Worm (Caenorhabditis elegans) whole organism, L4/young adult: Measurements from ENCODE around the gene bre-1.

Experiments
- W03F9.2 ChIP-seq: fragments of 150-350 bp; optimal IDR thresholded peaks from 2 replicates; lab custom pipeline; 2014; ENCODE audit warnings: missing biosample characterization, missing genetic modification characterization
- dao-5 ChIP-seq: sonication (generic microtip); optimal IDR thresholded peaks from 2 replicates; lab custom pipeline; 2016; ENCODE audit warnings: missing genotype, missing genetic modification characterization, moderate library complexity, missing compliant biosample characterization
- him-1 ChIP-seq: sonication (generic microtip); optimal IDR thresholded peaks from 2 replicates; lab custom pipeline; 2016; ENCODE audit warnings: missing genotype, missing genetic modification reagents, missing genetic modification characterization, missing compliant biosample characterization

The bre-1 gene

ce11 chrIV:9021245-9021779 lies 34.2 kb downstream of the bre-1 start:
- TF ChIP-seq him-1 = no peak
- no peak for TF ChIP-seq dao-5 (tag; lab: Kevin White, UChicago)
- TF ChIP-seq W03F9.2 (tag; lab: Kevin White, UChicago) = no peak

ce11 chrIV:9032550-9032949 lies 45.5 kb downstream of the bre-1 start, which contains the start of gene C53D6.6:
Gene C53D6.6, minus strand, starts transcription at chrIV:9032667.
- TF ChIP-seq W03F9.2 (tag; lab: Kevin White, UChicago) (no peak), dao-5 (tag; lab: Kevin White, UChicago) (no peak), him-1 (no peak)

- TF ChIP-seq W03F9.2 (tag; lab: Kevin White, UChicago) = no peak
- TF ChIP-seq dao-5 (tag; lab: Kevin White, UChicago) = no peak
- TF ChIP-seq him-1 = no peak
These were observed 47.3 kb downstream of the bre-1 start, which contains the start of gene C53D6.10 for ce11 chrIV:9034340-9034739. Gene C53D6.10, minus strand, starts transcription at chrIV:9034440.

- TF ChIP-seq dao-5 (tag; lab: Kevin White, UChicago) (no peak), W03F9.2 (tag; lab: Kevin White, UChicago) (no peak), him-1 (no peak)
These were observed 50.0 kb downstream of the bre-1 start, which contains the start of gene C53D6.7 for ce11 chrIV:9037063-9037462. Gene C53D6.7, minus strand, starts transcription at chrIV:9037163.
